Fruit fly (Drosophila melanogaster) S2 (cell line): Measurements from ENCODE around the gene CG2691.

ENCODE experiments used
- CG8478 ChIP-seq: fragments of >200 bp; optimal IDR thresholded peaks from 2 replicates; lab custom pipeline; 2018
- CTCF ChIP-seq, 2 experiments: fragments of >200 bp; optimal IDR thresholded peaks; 2 replicates each; lab custom pipeline; 2018

dm6 chrX:13605381-13605780 is 18.8 kb downstream of the CG2691 start, which contains the start of gene CG11178:
- TF ChIP-seq CTCF (optimal IDR thresholded peaks at IDR 0.05; lab: Kevin White, UChicago) (no peak), CG8478 (no peak)
